Worm (Caenorhabditis elegans) whole organism, midembryonic: ENCODE measurements around the gene apx-1.
A peak's percentile ranks its signal among the peaks of the same experiment; 100 is the strongest.

Experiments used
- T22C8.4 ChIP-seq: fragments of 200-800 bp; sonication (Bioruptor generic); IDR thresholded peaks from 2 replicates; pipeline ENCODE4 v1.3.6; 2022; ENCODE audit warnings: missing genetic modification characterization, missing compliant biosample characterization
- cog-1 ChIP-seq: sonication (generic microtip); optimal IDR thresholded peaks from 2 replicates; lab custom pipeline; 2016; ENCODE audit warnings: missing genetic modification characterization, missing compliant biosample characterization
- flt-1 ChIP-seq: fragments of 200-800 bp; sonication (Bioruptor generic); IDR thresholded peaks from 2 replicates; pipeline ENCODE4 v1.3.6; 2022; ENCODE audit warnings: missing genetic modification characterization, missing compliant biosample characterization
- klf-2 ChIP-seq: fragments of 200-800 bp; sonication (Bioruptor generic); conservative IDR thresholded peaks from 2 replicates; pipeline ENCODE4 v1.3.6; 2022; ENCODE audit warnings: missing genetic modification reagents, missing genetic modification characterization, missing compliant biosample characterization
- med-1 ChIP-seq: sonication (generic microtip); optimal IDR thresholded peaks from 2 replicates; lab custom pipeline; 2017; ENCODE audit warnings: missing genetic modification characterization, mild to moderate bottlenecking, missing compliant biosample characterization, antibody characterized with exemption, missing genetic modification reagents; ENCODE audit not compliant: insufficient read depth
- ref-1 ChIP-seq: fragments of 200-800 bp; sonication (Bioruptor generic); conservative IDR thresholded peaks from 2 replicates; pipeline ENCODE4 v1.3.6; 2022; ENCODE audit warnings: missing genetic modification reagents, missing genetic modification characterization, missing compliant biosample characterization
- tab-1 ChIP-seq: fragments of 200-800 bp; sonication (Bioruptor generic); IDR thresholded peaks from 2 replicates; pipeline ENCODE4 v1.3.6; 2022; ENCODE audit warnings: missing genetic modification characterization, missing compliant biosample characterization
- ztf-23 ChIP-seq: fragments of 200-800 bp; sonication (Bioruptor generic); IDR thresholded peaks from 2 replicates; pipeline ENCODE4 v1.3.6; 2022; ENCODE audit warnings: missing genetic modification reagents, missing genetic modification characterization, missing compliant biosample characterization
- ztf-29 ChIP-seq: fragments of 200-800 bp; sonication (Bioruptor generic); IDR thresholded peaks from 2 replicates; pipeline ENCODE4 v1.3.6; 2022; ENCODE audit warnings: missing genetic modification reagents, missing genetic modification characterization, missing compliant biosample characterization

apx-1 gene

ce11 chrV:3210147-3210546 is at the start of gene apx-1:
TSS of gene apx-1 (plus strand) at chrV:3210196.
- no peak for TF ChIP-seq ztf-29 (GFP tag; lab: Robert Waterston, UW)
- no peak for TF ChIP-seq med-1
- no peak for TF ChIP-seq klf-2 (GFP tag; lab: Robert Waterston, UW)
- TF ChIP-seq tab-1, result no peak
- TF ChIP-seq cog-1 (tag; lab: Kevin White, UChicago), result no peak
- TF ChIP-seq ref-1 (GFP tag; lab: Robert Waterston, UW), result no peak
- no peak for TF ChIP-seq T22C8.4
- no peak for TF ChIP-seq ztf-23 (GFP tag; lab: Robert Waterston, UW)
- TF ChIP-seq flt-1 (GFP tag; lab: Robert Waterston, UW), result no peak

ce11 chrV:3162299-3162698 is 47.7 kb upstream of the apx-1 start:
- TF ChIP-seq med-1 (no peak), ztf-29 (GFP tag; lab: Robert Waterston, UW) (no peak), cog-1 (tag; lab: Kevin White, UChicago) (no peak), ztf-23 (GFP tag; lab: Robert Waterston, UW) (no peak), tab-1 (no peak), flt-1 (GFP tag; lab: Robert Waterston, UW) (no peak), ref-1 (GFP tag; lab: Robert Waterston, UW) (no peak), T22C8.4 (no peak), klf-2 (GFP tag; lab: Robert Waterston, UW) (no peak)

ce11 chrV:3163143-3163542 is 46.9 kb upstream of the apx-1 start:
- TF ChIP-seq flt-1 (GFP tag; lab: Robert Waterston, UW), result no peak
- TF ChIP-seq ref-1 (GFP tag; lab: Robert Waterston, UW), result no peak
- no peak for TF ChIP-seq tab-1
- no peak for TF ChIP-seq ztf-23 (GFP tag; lab: Robert Waterston, UW)
- TF ChIP-seq cog-1 (tag; lab: Kevin White, UChicago), result no peak
- TF ChIP-seq ztf-29 (GFP tag; lab: Robert Waterston, UW), result no peak
- TF ChIP-seq klf-2 (GFP tag; lab: Robert Waterston, UW), result no peak
- no peak for TF ChIP-seq med-1
- no peak for TF ChIP-seq T22C8.4

ce11 chrV:3165438-3165837 is 44.6 kb upstream of the apx-1 start, which contains the start of gene C36C5.14:
TSS of gene C36C5.14 (minus strand) at chrV:3165538.
- TF ChIP-seq ztf-23 (GFP tag; lab: Robert Waterston, UW) (no peak), flt-1 (GFP tag; lab: Robert Waterston, UW) (no peak), med-1 (no peak), tab-1 (no peak), ref-1 (GFP tag; lab: Robert Waterston, UW) (no peak), klf-2 (GFP tag; lab: Robert Waterston, UW) (no peak), ztf-29 (GFP tag; lab: Robert Waterston, UW) (no peak), T22C8.4 (no peak), cog-1 (tag; lab: Kevin White, UChicago) (no peak)

- TF ChIP-seq ref-1 (GFP tag; lab: Robert Waterston, UW) (no peak), cog-1 (tag; lab: Kevin White, UChicago) (no peak), T22C8.4 (no peak), flt-1 (GFP tag; lab: Robert Waterston, UW) (no peak), tab-1 (no peak), ztf-29 (GFP tag; lab: Robert Waterston, UW) (no peak), med-1 (no peak), ztf-23 (GFP tag; lab: Robert Waterston, UW) (no peak), klf-2 (GFP tag; lab: Robert Waterston, UW) (no peak)
Measured at ce11 chrV:3166260-3166659, 43.7 kb upstream of the apx-1 start, which contains the start of gene C36C5.4. TSS of gene C36C5.4 (plus strand) at chrV:3166560.

ce11 chrV:3168650-3169049 is 41.3 kb upstream of the apx-1 start, which contains the start of gene C36C5.15:
TSS of gene C36C5.15 (minus strand) at chrV:3168750.
- no peak for TF ChIP-seq cog-1 (tag; lab: Kevin White, UChicago)
- TF ChIP-seq med-1, result no peak

- TF ChIP-seq tab-1, result no peak
- no peak for TF ChIP-seq ztf-29 (GFP tag; lab: Robert Waterston, UW)
- no peak for TF ChIP-seq klf-2 (GFP tag; lab: Robert Waterston, UW)
- TF ChIP-seq ztf-23 (GFP tag; lab: Robert Waterston, UW), result no peak
- TF ChIP-seq med-1, result no peak
- TF ChIP-seq ref-1 (GFP tag; lab: Robert Waterston, UW), result no peak
- no peak for TF ChIP-seq flt-1 (GFP tag; lab: Robert Waterston, UW)
- TF ChIP-seq T22C8.4, result no peak
- TF ChIP-seq cog-1 (tag; lab: Kevin White, UChicago), result no peak
Measured at ce11 chrV:3169838-3170237, 40.2 kb upstream of the apx-1 start, which contains the start of gene srbc-6. TSS of gene srbc-6 (plus strand) at chrV:3170138.

- TF ChIP-seq tab-1 (no peak), T22C8.4 (peak; percentile 57; the same call in 1 of the 2 replicates)
Measured at ce11 chrV:3171625-3172024, 38.4 kb upstream of the apx-1 start.

- no peak for TF ChIP-seq ztf-29 (GFP tag; lab: Robert Waterston, UW)
- TF ChIP-seq ref-1 (GFP tag; lab: Robert Waterston, UW), result no peak
- no peak for TF ChIP-seq tab-1
- no peak for TF ChIP-seq flt-1 (GFP tag; lab: Robert Waterston, UW)
- no peak for TF ChIP-seq klf-2 (GFP tag; lab: Robert Waterston, UW)
- no peak for TF ChIP-seq cog-1 (tag; lab: Kevin White, UChicago)
- no peak for TF ChIP-seq med-1
- no peak for TF ChIP-seq ztf-23 (GFP tag; lab: Robert Waterston, UW)
- TF ChIP-seq T22C8.4, result no peak
Measured at ce11 chrV:3176161-3176560, 33.8 kb upstream of the apx-1 start, which contains the start of gene srab-8. TSS of gene srab-8 (plus strand) at chrV:3176461.

ce11 chrV:3185855-3186254 is 24.1 kb upstream of the apx-1 start:
- TF ChIP-seq T22C8.4 (no peak), ref-1 (GFP tag; lab: Robert Waterston, UW) (no peak), klf-2 (GFP tag; lab: Robert Waterston, UW) (no peak), med-1 (no peak), ztf-23 (GFP tag; lab: Robert Waterston, UW) (no peak), cog-1 (tag; lab: Kevin White, UChicago) (no peak), flt-1 (GFP tag; lab: Robert Waterston, UW) (no peak), ztf-29 (GFP tag; lab: Robert Waterston, UW) (no peak), tab-1 (no peak)
